Worm (Caenorhabditis elegans): ENCODE data around the gene ceh-88.

DNA sequence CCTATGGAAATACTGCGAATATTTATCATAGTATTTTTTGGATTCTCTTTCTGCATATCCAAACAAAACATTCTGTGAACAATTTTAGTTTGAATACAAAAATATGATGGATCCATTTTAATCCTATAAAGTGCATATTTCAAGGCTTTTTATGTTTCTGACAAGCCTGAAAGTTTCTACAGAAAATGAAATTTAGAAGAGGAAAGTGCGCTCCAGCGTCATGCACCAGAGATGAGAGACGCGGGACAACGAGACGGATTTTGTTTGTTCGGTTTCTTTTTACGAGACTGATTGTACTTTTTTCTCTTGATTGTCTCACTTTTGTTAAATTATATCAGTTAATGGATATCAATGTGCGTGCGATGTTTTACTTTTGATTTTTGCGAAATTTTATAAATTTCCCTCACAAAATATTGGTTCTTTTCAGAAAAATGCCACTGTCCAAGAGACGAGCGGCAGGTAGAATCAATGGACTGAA is 2.2 kb downstream of the ceh-88 start, which contains the start of gene C49C3.6:
- no peak for TF ChIP-seq W03F9.2 (tag; optimal IDR thresholded peaks at IDR 0.05)
- TF ChIP-seq him-1 (tag; optimal IDR thresholded peaks at IDR 0.05): no peak
- no peak for TF ChIP-seq dao-5 (tag; optimal IDR thresholded peaks at IDR 0.05)

All from whole organism, L4/young adult.